Worm (Caenorhabditis elegans) whole organism, late embryonic: ENCODE data around the gene gasr-8.

ENCODE experiments used
- ahr-1 ChIP-seq: sonication (generic microtip); optimal IDR thresholded peaks from 2 replicates; lab custom pipeline; 2016; ENCODE audit warnings: missing genetic modification characterization, missing compliant biosample characterization
- ama-1 ChIP-seq: fragments of 150-350 bp; optimal IDR thresholded peaks from 2 replicates; lab custom pipeline; 2014
- ceh-22 ChIP-seq: sonication (generic microtip); optimal IDR thresholded peaks from 2 replicates; lab custom pipeline; 2017; ENCODE audit warnings: missing biosample characterization, missing genetic modification characterization
- ceh-30 ChIP-seq: fragments of 150-350 bp; optimal IDR thresholded peaks from 2 replicates; lab custom pipeline; 2014; ENCODE audit warnings: missing biosample characterization, missing genetic modification characterization
- ceh-6 ChIP-seq: fragments of 200-800 bp; sonication (Bioruptor generic); optimal IDR thresholded peaks from 2 replicates; lab custom pipeline; 2018; ENCODE audit warnings: mild to moderate bottlenecking, missing genetic modification characterization, missing compliant biosample characterization
- dmd-4 ChIP-seq: sonication (generic microtip); optimal IDR thresholded peaks from 2 replicates; lab custom pipeline; 2016; ENCODE audit warnings: borderline replicate concordance, missing genetic modification characterization, missing compliant biosample characterization
- fkh-10 ChIP-seq: fragments of 150-350 bp; optimal IDR thresholded peaks from 2 replicates; lab custom pipeline; 2014; ENCODE audit warnings: missing biosample characterization, missing genetic modification reagents, missing genetic modification characterization
- hlh-30 ChIP-seq: sonication (generic microtip); optimal IDR thresholded peaks from 2 replicates; lab custom pipeline; 2017; ENCODE audit warnings: antibody characterized with exemption, missing genetic modification characterization, missing compliant biosample characterization; ENCODE audit not compliant: insufficient read depth
- hlh-6 ChIP-seq: sonication (generic microtip); optimal IDR thresholded peaks from 2 replicates; lab custom pipeline; 2016; ENCODE audit warnings: missing genotype, missing genetic modification characterization, missing compliant biosample characterization
- nfya-1 ChIP-seq: sonication (generic microtip); optimal IDR thresholded peaks from 2 replicates; lab custom pipeline; 2017; ENCODE audit warnings: missing genetic modification characterization, mild to moderate bottlenecking, missing compliant biosample characterization, antibody characterized with exemption, moderate library complexity
- nhr-11 ChIP-seq: fragments of 150-350 bp; optimal IDR thresholded peaks from 2 replicates; lab custom pipeline; 2014; ENCODE audit warnings: missing biosample characterization, missing genetic modification characterization
- sox-2 ChIP-seq: fragments of 200-800 bp; sonication (Bioruptor generic); IDR thresholded peaks from 2 replicates; pipeline ENCODE4 v1.3.6; 2022; ENCODE audit warnings: missing genetic modification reagents, missing genetic modification characterization, missing compliant biosample characterization
- syd-9 ChIP-seq: sonication (generic microtip); optimal IDR thresholded peaks from 2 replicates; lab custom pipeline; 2016; ENCODE audit warnings: mild to moderate bottlenecking, missing genetic modification characterization, moderate library complexity, missing compliant biosample characterization
- unc-86 ChIP-seq: sonication (generic microtip); optimal IDR thresholded peaks from 2 replicates; lab custom pipeline; 2016; ENCODE audit warnings: missing genetic modification characterization, missing compliant biosample characterization

- TF ChIP-seq ceh-6 (GFP tag; lab: Kevin White, UChicago) (no peak), ceh-22 (no peak), ceh-30 (tag; lab: Kevin White, UChicago) (no peak), ahr-1 (tag; lab: Kevin White, UChicago) (no peak), unc-86 (tag; lab: Kevin White, UChicago) (no peak), nhr-11 (tag; lab: Kevin White, UChicago) (no peak), sox-2 (no peak), hlh-30 (tag; lab: Kevin White, UChicago) (no peak), ama-1 (no peak), hlh-6 (tag; lab: Kevin White, UChicago) (no peak), nfya-1 (tag; lab: Kevin White, UChicago) (no peak), fkh-10 (no peak), dmd-4 (tag; lab: Kevin White, UChicago) (no peak), syd-9 (tag; lab: Kevin White, UChicago) (no peak)
Measured at ce11 chrV:14659595-14659994, 29.3 kb upstream of the gasr-8 start.
